Worm (Caenorhabditis elegans): ENCODE measurements around the gene unc-60.

- TF ChIP-seq him-1 (tag; optimal IDR thresholded peaks at IDR 0.05) = no peak
- TF ChIP-seq unc-130 (GFP tag; optimal IDR thresholded peaks at IDR 0.05) = no peak
- TF ChIP-seq nhr-179 (tag; optimal IDR thresholded peaks at IDR 0.05) = no peak
- TF ChIP-seq F57A8.1 (GFP tag; optimal IDR thresholded peaks at IDR 0.05) = no peak
- TF ChIP-seq let-607 (tag; optimal IDR thresholded peaks at IDR 0.05) = no peak
- no peak for TF ChIP-seq D2030.7 (GFP tag; IDR thresholded peaks at IDR 0.05)
- TF ChIP-seq dpff-1 (tag; optimal IDR thresholded peaks at IDR 0.05) = no peak
- no peak for TF ChIP-seq dpl-1 (GFP tag; optimal IDR thresholded peaks at IDR 0.05)
These were observed 31.1 kb downstream of the unc-60 start, which contains the start of gene sru-28 for ce11 chrV:1505995-1506394.

All from whole organism, young adult.